Worm (Caenorhabditis elegans) whole organism, L1 larva: Measurements from ENCODE around the gene F08H9.4.

Experiments used
- F16B12.6 ChIP-seq: fragments of 150-350 bp; optimal IDR thresholded peaks from 2 replicates; lab custom pipeline; 2014; ENCODE audit warnings: missing biosample characterization, missing genetic modification characterization
- alr-1 ChIP-seq: fragments of 200-800 bp; sonication (Bioruptor generic); optimal IDR thresholded peaks from 2 replicates; lab custom pipeline; 2018; ENCODE audit warnings: borderline replicate concordance, mild to moderate bottlenecking, missing genetic modification characterization, missing compliant biosample characterization
- aly-2 ChIP-seq: fragments of 150-350 bp; optimal IDR thresholded peaks from 2 replicates; lab custom pipeline; 2014; ENCODE audit warnings: missing biosample characterization, missing genetic modification characterization
- ceh-8 ChIP-seq: fragments of 200-800 bp; sonication (Bioruptor generic); optimal IDR thresholded peaks from 2 replicates; lab custom pipeline; 2018; ENCODE audit warnings: mild to moderate bottlenecking, missing genetic modification characterization, moderate library complexity, missing compliant biosample characterization
- ceh-82 ChIP-seq, 3 experiments: fragments of 150-350 bp in 1 of 3; sonication (generic microtip) in 2 of 3; optimal IDR thresholded peaks; 2 replicates each; lab custom pipeline; 2014 to 2017; ENCODE audit warnings: missing biosample characterization in 3 of 3, missing genetic modification characterization in 3 of 3
- ceh-88 ChIP-seq: fragments of 200-800 bp; sonication (Bioruptor generic); IDR thresholded peaks from 2 replicates; pipeline ENCODE4 v1.3.6; 2022; ENCODE audit warnings: missing genetic modification characterization, missing compliant biosample characterization
- ceh-90 ChIP-seq: sonication (generic microtip); optimal IDR thresholded peaks from 2 replicates; lab custom pipeline; 2016; ENCODE audit warnings: missing genetic modification characterization, missing compliant biosample characterization
- dpl-1 ChIP-seq, 3 experiments: fragments of 150-350 bp in 2 of 3; sonication (generic microtip) in 1 of 3; optimal IDR thresholded peaks; 2 replicates each; lab custom pipeline; 2014 to 2017; ENCODE audit warnings: missing biosample characterization in 3 of 3, missing genetic modification characterization in 3 of 3, missing genetic modification reagents in 3 of 3
- dsc-1 ChIP-seq: sonication (generic microtip); optimal IDR thresholded peaks from 2 replicates; lab custom pipeline; 2016; ENCODE audit warnings: mild to moderate bottlenecking, missing genetic modification characterization, missing compliant biosample characterization
- efl-1 ChIP-seq, 4 experiments: fragments of 150-350 bp; optimal IDR thresholded peaks in 3 of 4; peaks in 1 of 4; 1 replicate in 1 of 4; 2 replicates in 3 of 4; lab custom pipeline; 2014; ENCODE audit warnings: missing biosample characterization in 2 of 4, missing genetic modification characterization in 2 of 4, missing genetic modification reagents in 2 of 4
- efl-3 ChIP-seq: fragments of 200-800 bp; sonication (Bioruptor generic); optimal IDR thresholded peaks from 2 replicates; lab custom pipeline; 2018; ENCODE audit warnings: mild to moderate bottlenecking, missing genetic modification characterization, missing compliant biosample characterization
- egl-27 ChIP-seq, 2 experiments: fragments of 150-350 bp in 1 of 2; sonication (generic microtip); optimal IDR thresholded peaks; 3 replicates each; lab custom pipeline; 2017 to 2018; ENCODE audit warnings: missing biosample characterization in 2 of 2, missing genetic modification characterization in 2 of 2, missing genetic modification reagents in 2 of 2
- elt-2 ChIP-seq: sonication (generic microtip); optimal IDR thresholded peaks from 2 replicates; lab custom pipeline; 2016; ENCODE audit warnings: missing genetic modification characterization, mild to moderate bottlenecking, inconsistent platforms, missing compliant biosample characterization, missing genetic modification reagents
- ets-5 ChIP-seq: fragments of 200-800 bp; sonication (Bioruptor generic); IDR thresholded peaks from 2 replicates; pipeline ENCODE4 v1.3.6; 2022; ENCODE audit warnings: missing genetic modification characterization, missing compliant biosample characterization
- fkh-10 ChIP-seq: sonication (generic microtip); optimal IDR thresholded peaks from 2 replicates; lab custom pipeline; 2017; ENCODE audit warnings: missing biosample characterization, missing genetic modification reagents, missing genetic modification characterization
- fkh-8 ChIP-seq: sonication (generic microtip); optimal IDR thresholded peaks from 2 replicates; lab custom pipeline; 2016; ENCODE audit warnings: mild to moderate bottlenecking, missing genetic modification characterization, missing compliant biosample characterization
- grh-1 ChIP-seq: fragments of 200-800 bp; sonication (Bioruptor generic); IDR thresholded peaks from 2 replicates; pipeline ENCODE4 v1.3.6; 2022; ENCODE audit warnings: missing genetic modification reagents, missing genetic modification characterization, missing compliant biosample characterization
- hlh-4 ChIP-seq: sonication (generic microtip); optimal IDR thresholded peaks from 2 replicates; lab custom pipeline; 2016; ENCODE audit warnings: mild to moderate bottlenecking, missing genetic modification characterization, missing compliant biosample characterization
- hpl-2 ChIP-seq: fragments of 150-350 bp; optimal IDR thresholded peaks from 2 replicates; lab custom pipeline; 2014; ENCODE audit warnings: missing biosample characterization, missing genetic modification reagents, missing genetic modification characterization
- isw-1 ChIP-seq: fragments of 200-800 bp; sonication (Bioruptor generic); IDR thresholded peaks from 2 replicates; pipeline ENCODE4 v1.3.6; 2022; ENCODE audit warnings: missing genetic modification characterization, missing compliant biosample characterization
- jun-1 ChIP-seq: fragments of 150-350 bp; optimal IDR thresholded peaks from 2 replicates; lab custom pipeline; 2014; ENCODE audit warnings: missing biosample characterization, missing genetic modification reagents, missing genetic modification characterization
- lin-13 ChIP-seq: fragments of 150-350 bp; optimal IDR thresholded peaks from 2 replicates; lab custom pipeline; 2014; ENCODE audit warnings: missing biosample characterization, missing genetic modification reagents, missing genetic modification characterization
- lin-15B ChIP-seq: fragments of 150-350 bp; sonication (generic microtip); optimal IDR thresholded peaks from 3 replicates; lab custom pipeline; 2014; ENCODE audit warnings: missing biosample characterization, missing genetic modification characterization
- lin-35 ChIP-seq, 2 experiments: fragments of 150-350 bp; optimal IDR thresholded peaks; 2 replicates each; lab custom pipeline; 2014; ENCODE audit warnings: missing biosample characterization in 2 of 2, missing genetic modification characterization in 2 of 2, missing genetic modification reagents in 2 of 2
- lin-39 ChIP-seq: fragments of 150-350 bp; optimal IDR thresholded peaks from 2 replicates; lab custom pipeline; 2014; ENCODE audit warnings: missing biosample characterization, missing genetic modification reagents, missing genetic modification characterization
- mep-1 ChIP-seq: fragments of 150-350 bp; optimal IDR thresholded peaks from 2 replicates; lab custom pipeline; 2014; ENCODE audit warnings: missing biosample characterization, missing genetic modification characterization
- nhr-12 ChIP-seq: sonication (generic microtip); optimal IDR thresholded peaks from 2 replicates; lab custom pipeline; 2017; ENCODE audit warnings: missing biosample characterization, missing genetic modification characterization
- nhr-19 ChIP-seq: fragments of 200-800 bp; sonication (Bioruptor generic); conservative IDR thresholded peaks from 2 replicates; pipeline ENCODE4 v1.3.6; 2022; ENCODE audit warnings: missing genetic modification characterization, missing compliant biosample characterization
- nhr-20 ChIP-seq: sonication (generic microtip); optimal IDR thresholded peaks from 2 replicates; lab custom pipeline; 2016; ENCODE audit warnings: mild to moderate bottlenecking, missing genetic modification characterization, missing compliant biosample characterization
- nhr-47 ChIP-seq: sonication (generic microtip); optimal IDR thresholded peaks from 2 replicates; lab custom pipeline; 2016; ENCODE audit warnings: mild to moderate bottlenecking, missing genetic modification characterization, moderate library complexity, missing compliant biosample characterization
- nhr-71 ChIP-seq: sonication (generic microtip); optimal IDR thresholded peaks from 2 replicates; lab custom pipeline; 2016; ENCODE audit warnings: mild to moderate bottlenecking, missing genetic modification characterization, moderate library complexity, missing compliant biosample characterization
- nhr-77 ChIP-seq: fragments of 150-350 bp; optimal IDR thresholded peaks from 2 replicates; lab custom pipeline; 2014; ENCODE audit warnings: missing biosample characterization, missing genetic modification characterization
- nhr-85 ChIP-seq: sonication (generic microtip); peaks from one replicate; lab custom pipeline; 2016; ENCODE audit warnings: missing genetic modification characterization, inconsistent platforms, missing compliant biosample characterization
- nhr-90 ChIP-seq: sonication (generic microtip); optimal IDR thresholded peaks from 2 replicates; lab custom pipeline; 2016; ENCODE audit warnings: mild to moderate bottlenecking, missing genetic modification characterization, missing compliant biosample characterization; ENCODE audit not compliant: poor library complexity
- pag-3 ChIP-seq: sonication (generic microtip); optimal IDR thresholded peaks from 2 replicates; lab custom pipeline; 2017; ENCODE audit warnings: missing genetic modification characterization, mild to moderate bottlenecking, missing compliant biosample characterization, antibody characterized with exemption, borderline replicate concordance; ENCODE audit not compliant: insufficient read depth
- pax-3 ChIP-seq: fragments of 200-800 bp; sonication (Bioruptor generic); optimal IDR thresholded peaks from 2 replicates; lab custom pipeline; 2018; ENCODE audit warnings: mild to moderate bottlenecking, missing genetic modification characterization, moderate library complexity, missing compliant biosample characterization
- pqm-1 ChIP-seq: sonication (generic microtip); optimal IDR thresholded peaks from 3 replicates; lab custom pipeline; 2017; ENCODE audit warnings: missing biosample characterization, missing genetic modification characterization
- rnt-1 ChIP-seq: sonication (generic microtip); optimal IDR thresholded peaks from 2 replicates; lab custom pipeline; 2016; ENCODE audit warnings: mild to moderate bottlenecking, missing genetic modification characterization, moderate library complexity, missing compliant biosample characterization
- snu-23 ChIP-seq: sonication (generic microtip); optimal IDR thresholded peaks from 2 replicates; lab custom pipeline; 2016; ENCODE audit warnings: missing genetic modification characterization, missing compliant biosample characterization
- sox-4 ChIP-seq: sonication (generic microtip); optimal IDR thresholded peaks from 2 replicates; lab custom pipeline; 2016; ENCODE audit warnings: missing genetic modification characterization, missing compliant biosample characterization
- sptf-1 ChIP-seq: fragments of 150-350 bp; optimal IDR thresholded peaks from 2 replicates; lab custom pipeline; 2014; ENCODE audit warnings: missing biosample characterization, missing genetic modification characterization
- sup-37 ChIP-seq: fragments of 200-800 bp; sonication (Bioruptor generic); optimal IDR thresholded peaks from 2 replicates; lab custom pipeline; 2018; ENCODE audit warnings: mild to moderate bottlenecking, missing genetic modification characterization, missing compliant biosample characterization
- tlp-1 ChIP-seq: fragments of 150-350 bp; optimal IDR thresholded peaks from 2 replicates; lab custom pipeline; 2014; ENCODE audit warnings: missing biosample characterization, missing genetic modification characterization
- unc-130 ChIP-seq: fragments of 150-350 bp; optimal IDR thresholded peaks from 2 replicates; lab custom pipeline; 2017; ENCODE audit warnings: missing biosample characterization, missing genetic modification characterization, inconsistent platforms
- xbp-1 ChIP-seq: sonication (generic microtip); optimal IDR thresholded peaks from 2 replicates; lab custom pipeline; 2016; ENCODE audit warnings: missing genetic modification characterization, missing compliant biosample characterization
- zag-1 ChIP-seq: fragments of 150-350 bp; optimal IDR thresholded peaks from 2 replicates; lab custom pipeline; 2014; ENCODE audit warnings: missing biosample characterization, missing genetic modification characterization
- zip-4 ChIP-seq: fragments of 200-800 bp; sonication (Bioruptor generic); optimal IDR thresholded peaks from 2 replicates; lab custom pipeline; 2018; ENCODE audit warnings: mild to moderate bottlenecking, missing genetic modification characterization, moderate library complexity, missing compliant biosample characterization
- ztf-11 ChIP-seq, 2 experiments: sonication (generic microtip); optimal IDR thresholded peaks; 2 replicates each; lab custom pipeline; 2016 to 2017; ENCODE audit warnings: missing genetic modification characterization in 2 of 2, missing biosample characterization in 1 of 2, missing compliant biosample characterization in 1 of 2
- ztf-4 ChIP-seq: fragments of 150-350 bp; optimal IDR thresholded peaks from 2 replicates; lab custom pipeline; 2014; ENCODE audit warnings: missing biosample characterization, missing genetic modification characterization

The F08H9.4 gene

ce11 chrV:14424958-14425492 lies 39.2 kb downstream of the F08H9.4 start, which contains the start of gene rrsr-1 (continued):
- TF ChIP-seq efl-3 (GFP tag; lab: Kevin White, UChicago) (no peak), alr-1 (tag; lab: Kevin White, UChicago) (no peak), nhr-20 (tag; lab: Kevin White, UChicago) (peak; percentile 47), lin-35 (GFP tag; optimal IDR thresholded peaks at IDR 0.05; lab: Kevin White, UChicago) (peak in 1 of 2 experiments; percentile 54), egl-27 (tag; optimal IDR thresholded peaks at IDR 0.05; lab: Kevin White, UChicago) (no peak), nhr-85 (tag; lab: Kevin White, UChicago) (no peak), ztf-4 (tag; lab: Kevin White, UChicago) (no peak), ets-5 (GFP tag; lab: Robert Waterston, UW) (no peak), fkh-10 (GFP tag; lab: Kevin White, UChicago) (no peak), pqm-1 (tag; lab: Kevin White, UChicago) (no peak), ceh-90 (tag; lab: Kevin White, UChicago) (no peak), dsc-1 (peak; percentile 36), fkh-8 (tag; lab: Kevin White, UChicago) (no peak), sup-37 (GFP tag; lab: Kevin White, UChicago) (no peak), unc-130 (tag; lab: Kevin White, UChicago) (peak; percentile 75), pag-3 (no peak), ztf-11 (tag; optimal IDR thresholded peaks at IDR 0.05; lab: Kevin White, UChicago) (peak in 1 of 2 experiments; percentile 6), grh-1 (GFP tag; lab: Robert Waterston, UW) (no peak), zag-1 (tag; lab: Kevin White, UChicago) (no peak), F16B12.6 (tag; lab: Kevin White, UChicago) (no peak), aly-2 (tag; lab: Kevin White, UChicago) (no peak), isw-1 (GFP tag; lab: Robert Waterston, UW) (peak; percentile 3; the same call in 1 of the 2 replicates), ceh-8 (GFP tag; lab: Kevin White, UChicago) (no peak), hpl-2 (GFP tag; lab: Kevin White, UChicago) (no peak), sptf-1 (tag; lab: Kevin White, UChicago) (no peak), jun-1 (tag; lab: Kevin White, UChicago) (no peak), snu-23 (GFP tag; lab: Kevin White, UChicago) (no peak), lin-39 (tag; lab: Kevin White, UChicago) (peak; percentile 6), tlp-1 (tag; lab: Kevin White, UChicago) (no peak), nhr-47 (tag; lab: Kevin White, UChicago) (peak; percentile 68), elt-2 (no peak), nhr-12 (tag; lab: Kevin White, UChicago) (no peak), lin-15B (tag; lab: Kevin White, UChicago) (no peak), zip-4 (GFP tag; lab: Kevin White, UChicago) (no peak), pax-3 (tag; lab: Kevin White, UChicago) (peak; percentile 25), xbp-1 (tag; lab: Kevin White, UChicago) (peak; percentile 49), ceh-88 (GFP tag; lab: Robert Waterston, UW) (no peak), mep-1 (tag; lab: Kevin White, UChicago) (no peak), dpl-1 (GFP tag; optimal IDR thresholded peaks at IDR 0.05; lab: Kevin White, UChicago) (peak; percentile 35 to 47 (median 41))

- TF ChIP-seq sox-4 (tag; lab: Kevin White, UChicago) (peak; percentile 29), nhr-77 (tag; lab: Kevin White, UChicago) (no peak), alr-1 (tag; lab: Kevin White, UChicago) (no peak), hlh-4 (tag; lab: Kevin White, UChicago) (no peak), sup-37 (GFP tag; lab: Kevin White, UChicago) (no peak), F16B12.6 (tag; lab: Kevin White, UChicago) (peak; percentile 27), nhr-90 (tag; lab: Kevin White, UChicago) (peak; percentile 49), ceh-82 (tag; optimal IDR thresholded peaks at IDR 0.05; lab: Kevin White, UChicago) (peak in 1 of 3 experiments; percentile 24), jun-1 (tag; lab: Kevin White, UChicago) (no peak), xbp-1 (tag; lab: Kevin White, UChicago) (peak; percentile 55), fkh-8 (tag; lab: Kevin White, UChicago) (peak; percentile 63), nhr-19 (0 out of 2 replicates have a peak, but pooled peaks have one; percentile 5), efl-1 (optimal IDR thresholded peaks at IDR 0.05; lab: Kevin White, UChicago) (peak; percentile 52 to 58), efl-1 (GFP tag; optimal IDR thresholded peaks at IDR 0.05 in 1 of 2; lab: Kevin White, UChicago) (peak; percentile 50 to 78), ztf-11 (tag; optimal IDR thresholded peaks at IDR 0.05; lab: Kevin White, UChicago) (peak in 1 of 2 experiments; percentile 64), lin-13 (GFP tag; lab: Kevin White, UChicago) (peak; percentile 12), rnt-1 (tag; lab: Kevin White, UChicago) (peak; percentile 42), snu-23 (GFP tag; lab: Kevin White, UChicago) (peak; percentile 57), dsc-1 (peak; percentile 42), nhr-71 (tag; lab: Kevin White, UChicago) (peak; percentile 62)
Observed at ce11 chrV:14423268-14423667, 41.0 kb downstream of the F08H9.4 start, which contains the start of gene rpoa-12. Gene rpoa-12 (minus strand): TSS chrV:14423304.
